Worm (Caenorhabditis elegans) whole organism, midembryonic: ENCODE measurements around the gene col-187.

ENCODE experiments used
- cog-1 ChIP-seq: sonication (generic microtip); optimal IDR thresholded peaks from 2 replicates; lab custom pipeline; 2016; ENCODE audit warnings: missing genetic modification characterization, missing compliant biosample characterization
- flt-1 ChIP-seq: fragments of 200-800 bp; sonication (Bioruptor generic); IDR thresholded peaks from 2 replicates; pipeline ENCODE4 v1.3.6; 2022; ENCODE audit warnings: missing genetic modification characterization, missing compliant biosample characterization
- klf-2 ChIP-seq: fragments of 200-800 bp; sonication (Bioruptor generic); conservative IDR thresholded peaks from 2 replicates; pipeline ENCODE4 v1.3.6; 2022; ENCODE audit warnings: missing genetic modification reagents, missing genetic modification characterization, missing compliant biosample characterization
- ref-1 ChIP-seq: fragments of 200-800 bp; sonication (Bioruptor generic); conservative IDR thresholded peaks from 2 replicates; pipeline ENCODE4 v1.3.6; 2022; ENCODE audit warnings: missing genetic modification reagents, missing genetic modification characterization, missing compliant biosample characterization
- ztf-23 ChIP-seq: fragments of 200-800 bp; sonication (Bioruptor generic); IDR thresholded peaks from 2 replicates; pipeline ENCODE4 v1.3.6; 2022; ENCODE audit warnings: missing genetic modification reagents, missing genetic modification characterization, missing compliant biosample characterization
- ztf-29 ChIP-seq: fragments of 200-800 bp; sonication (Bioruptor generic); IDR thresholded peaks from 2 replicates; pipeline ENCODE4 v1.3.6; 2022; ENCODE audit warnings: missing genetic modification reagents, missing genetic modification characterization, missing compliant biosample characterization

DNA sequence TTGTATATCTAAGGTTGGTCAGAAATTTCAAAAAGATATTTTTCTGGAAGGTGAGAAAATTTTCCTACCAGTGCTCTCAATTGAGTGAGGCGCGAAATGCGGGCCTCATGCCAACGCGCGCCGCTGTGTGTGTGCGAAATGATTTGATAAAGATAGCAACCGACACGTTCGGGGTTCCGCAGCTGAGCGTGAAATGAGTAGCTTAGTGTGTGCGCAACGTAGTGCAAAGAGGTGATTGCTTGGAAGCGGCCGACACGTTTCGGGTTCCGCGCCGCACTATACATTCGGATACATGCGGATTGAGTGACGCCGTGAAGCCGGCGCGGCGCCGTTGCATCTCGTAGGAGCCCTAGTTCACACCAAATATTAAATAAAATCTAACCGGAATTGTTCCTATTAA lies 18.5 kb downstream of the col-187 start:
- TF ChIP-seq ztf-29 (GFP tag; lab: Robert Waterston, UW) (no peak), flt-1 (GFP tag; lab: Robert Waterston, UW) (no peak), ref-1 (GFP tag; lab: Robert Waterston, UW) (no peak), cog-1 (no peak), ztf-23 (no peak), klf-2 (GFP tag; lab: Robert Waterston, UW) (no peak)
